Worm (Caenorhabditis elegans) whole organism, L2 larva: ENCODE results near the gene gcy-33.

Source experiments
- C34F6.9 ChIP-seq: fragments of 150-350 bp; optimal IDR thresholded peaks from 2 replicates; lab custom pipeline; 2014; ENCODE audit warnings: missing biosample characterization, missing genetic modification characterization
- F13H6.1 ChIP-seq: sonication (generic microtip); optimal IDR thresholded peaks from 2 replicates; lab custom pipeline; 2016; ENCODE audit warnings: missing genetic modification characterization, missing compliant biosample characterization
- R02D3.7 ChIP-seq: fragments of 150-350 bp; optimal IDR thresholded peaks from 2 replicates; lab custom pipeline; 2014; ENCODE audit warnings: missing biosample characterization, missing genetic modification characterization
- Y55F3AM.14 ChIP-seq: fragments of 200-800 bp; sonication (Bioruptor generic); optimal IDR thresholded peaks from 2 replicates; lab custom pipeline; 2018; ENCODE audit warnings: mild to moderate bottlenecking, missing genetic modification characterization, missing compliant biosample characterization
- ZK546.5 ChIP-seq: sonication (generic microtip); optimal IDR thresholded peaks from 2 replicates; lab custom pipeline; 2017; ENCODE audit warnings: missing biosample characterization, missing genetic modification characterization
- alr-1 ChIP-seq: fragments of 150-350 bp; optimal IDR thresholded peaks from 2 replicates; lab custom pipeline; 2014; ENCODE audit warnings: missing biosample characterization, missing genetic modification characterization
- ama-1 ChIP-seq: fragments of 150-350 bp; optimal IDR thresholded peaks from 2 replicates; lab custom pipeline; 2018; ENCODE audit warnings: inconsistent platforms
- blmp-1 ChIP-seq: sonication (generic microtip); optimal IDR thresholded peaks from 2 replicates; lab custom pipeline; 2017; ENCODE audit warnings: missing genetic modification characterization, mild to moderate bottlenecking, missing compliant biosample characterization, antibody characterized with exemption, moderate library complexity; ENCODE audit not compliant: insufficient read depth
- ceh-16 ChIP-seq: fragments of 150-350 bp; optimal IDR thresholded peaks from 2 replicates; lab custom pipeline; 2014; ENCODE audit warnings: missing biosample characterization, missing genetic modification characterization
- ceh-82 ChIP-seq: fragments of 150-350 bp; optimal IDR thresholded peaks from 2 replicates; lab custom pipeline; 2014; ENCODE audit warnings: missing biosample characterization, missing genetic modification characterization
- crh-2 ChIP-seq: sonication (generic microtip); optimal IDR thresholded peaks from 2 replicates; lab custom pipeline; 2017; ENCODE audit warnings: missing biosample characterization, missing genetic modification characterization
- dmd-4 ChIP-seq: sonication (generic microtip); optimal IDR thresholded peaks from 2 replicates; lab custom pipeline; 2017; ENCODE audit warnings: missing biosample characterization, missing genetic modification characterization
- egl-27 ChIP-seq: sonication (generic microtip); optimal IDR thresholded peaks from 3 replicates; lab custom pipeline; 2017; ENCODE audit warnings: missing biosample characterization, missing genetic modification reagents, missing genetic modification characterization
- elt-1 ChIP-seq: fragments of 150-350 bp; optimal IDR thresholded peaks from 2 replicates; lab custom pipeline; 2014; ENCODE audit warnings: missing biosample characterization, missing genetic modification characterization
- fos-1 ChIP-seq: fragments of 150-350 bp; optimal IDR thresholded peaks from 2 replicates; lab custom pipeline; 2014; ENCODE audit warnings: missing biosample characterization, missing genetic modification characterization
- gmeb-1 ChIP-seq: fragments of 150-350 bp; optimal IDR thresholded peaks from 2 replicates; lab custom pipeline; 2014; ENCODE audit warnings: missing biosample characterization, missing genetic modification characterization
- lin-11 ChIP-seq: fragments of 150-350 bp; sonication (generic microtip); optimal IDR thresholded peaks from 2 replicates; lab custom pipeline; 2014; ENCODE audit warnings: missing biosample characterization, missing genetic modification characterization, inconsistent platforms, mixed read lengths
- lin-13 ChIP-seq: fragments of 150-350 bp; optimal IDR thresholded peaks from 2 replicates; lab custom pipeline; 2014; ENCODE audit warnings: missing biosample characterization, missing genetic modification reagents, missing genetic modification characterization
- lin-39 ChIP-seq: fragments of 150-350 bp; optimal IDR thresholded peaks from 2 replicates; lab custom pipeline; 2014; ENCODE audit warnings: missing biosample characterization, missing genetic modification reagents, missing genetic modification characterization
- lsy-2 ChIP-seq, 2 experiments: fragments of 150-350 bp in 1 of 2; sonication (generic microtip) in 1 of 2; optimal IDR thresholded peaks; 2 replicates each; lab custom pipeline; 2014 to 2017; ENCODE audit warnings: missing biosample characterization in 2 of 2, missing genetic modification characterization in 2 of 2
- mbf-1 ChIP-seq: sonication (generic microtip); optimal IDR thresholded peaks from 2 replicates; lab custom pipeline; 2017; ENCODE audit warnings: missing biosample characterization, missing genetic modification characterization
- mdl-1 ChIP-seq, 2 experiments: fragments of 150-350 bp in 1 of 2; sonication (generic microtip) in 1 of 2; optimal IDR thresholded peaks; 2 replicates each; lab custom pipeline; 2017; ENCODE audit warnings: missing biosample characterization in 2 of 2, missing genetic modification characterization in 2 of 2
- nhr-11 ChIP-seq: fragments of 150-350 bp; optimal IDR thresholded peaks from 2 replicates; lab custom pipeline; 2014; ENCODE audit warnings: missing biosample characterization, missing genetic modification characterization
- nhr-12 ChIP-seq: fragments of 150-350 bp; optimal IDR thresholded peaks from 2 replicates; lab custom pipeline; 2014; ENCODE audit warnings: missing biosample characterization, missing genetic modification characterization
- nhr-129 ChIP-seq: fragments of 150-350 bp; optimal IDR thresholded peaks from 2 replicates; lab custom pipeline; 2014; ENCODE audit warnings: missing biosample characterization, missing genetic modification characterization
- nhr-21 ChIP-seq: fragments of 150-350 bp; optimal IDR thresholded peaks from 2 replicates; lab custom pipeline; 2014; ENCODE audit warnings: missing biosample characterization, missing genetic modification characterization
- nhr-23 ChIP-seq: fragments of 150-350 bp; optimal IDR thresholded peaks from 2 replicates; lab custom pipeline; 2014; ENCODE audit warnings: missing biosample characterization, missing genetic modification reagents, missing genetic modification characterization
- nhr-237 ChIP-seq: fragments of 150-350 bp; optimal IDR thresholded peaks from 2 replicates; lab custom pipeline; 2014; ENCODE audit warnings: missing biosample characterization, missing genetic modification characterization
- nhr-25 ChIP-seq: fragments of 150-350 bp; sonication (generic microtip); optimal IDR thresholded peaks from 3 replicates; lab custom pipeline; 2014; ENCODE audit warnings: missing biosample characterization, missing genetic modification characterization
- sem-4 ChIP-seq: fragments of 150-350 bp; optimal IDR thresholded peaks from 2 replicates; lab custom pipeline; 2014; ENCODE audit warnings: missing biosample characterization, missing genetic modification reagents, missing genetic modification characterization
- skn-1 ChIP-seq: sonication (generic microtip); optimal IDR thresholded peaks from 2 replicates; lab custom pipeline; 2017; ENCODE audit warnings: missing biosample characterization, missing genetic modification characterization
- sma-3 ChIP-seq: sonication (generic microtip); optimal IDR thresholded peaks from 2 replicates; lab custom pipeline; 2016; ENCODE audit warnings: missing genetic modification reagents, missing genetic modification characterization, missing compliant biosample characterization
- sma-9 ChIP-seq, 2 experiments: fragments of 150-350 bp in 1 of 2; sonication (generic microtip) in 1 of 2; optimal IDR thresholded peaks; 2 replicates each; lab custom pipeline; 2014 to 2016; ENCODE audit warnings: missing genetic modification characterization in 2 of 2, mild to moderate bottlenecking in 1 of 2, missing biosample characterization in 1 of 2, missing compliant biosample characterization in 1 of 2, missing genetic modification reagents in 1 of 2, moderate library complexity in 1 of 2
- snpc-4 ChIP-seq: fragments of 150-350 bp; optimal IDR thresholded peaks from 2 replicates; lab custom pipeline; 2014; ENCODE audit warnings: missing biosample characterization, missing genetic modification characterization
- unc-39 ChIP-seq: fragments of 150-350 bp; optimal IDR thresholded peaks from 2 replicates; lab custom pipeline; 2014; ENCODE audit warnings: missing biosample characterization, missing genetic modification characterization
- unc-55 ChIP-seq: fragments of 150-350 bp; sonication (generic microtip); optimal IDR thresholded peaks from 3 replicates; lab custom pipeline; 2014; ENCODE audit warnings: missing biosample characterization, missing genetic modification reagents, missing genetic modification characterization
- unc-62 ChIP-seq: fragments of 150-350 bp; optimal IDR thresholded peaks from 2 replicates; lab custom pipeline; 2014; ENCODE audit warnings: missing biosample characterization, missing genetic modification reagents, missing genetic modification characterization
- zag-1 ChIP-seq: fragments of 150-350 bp; optimal IDR thresholded peaks from 2 replicates; lab custom pipeline; 2014; ENCODE audit warnings: missing biosample characterization, missing genetic modification characterization
- ztf-1 ChIP-seq: fragments of 200-800 bp; sonication (Bioruptor generic); conservative IDR thresholded peaks from 2 replicates; pipeline ENCODE4 v1.3.6; 2022; ENCODE audit warnings: missing genetic modification characterization, missing compliant biosample characterization
- ztf-11 ChIP-seq: sonication (generic microtip); optimal IDR thresholded peaks from 2 replicates; lab custom pipeline; 2017; ENCODE audit warnings: missing biosample characterization, missing genetic modification characterization
- ztf-4 ChIP-seq: fragments of 150-350 bp; optimal IDR thresholded peaks from 2 replicates; lab custom pipeline; 2014; ENCODE audit warnings: missing biosample characterization, missing genetic modification characterization

gcy-33 gene

ce11 chrV:11986078-11986869, 15.3 kb downstream of the gcy-33 start:
- TF ChIP-seq sma-3 (GFP tag; lab: Kevin White, UChicago) (no peak), mbf-1 (tag; lab: Kevin White, UChicago) (no peak), lin-39 (tag; lab: Kevin White, UChicago) (no peak), crh-2 (tag; lab: Kevin White, UChicago) (peak; percentile 12), ama-1 (lab: Kevin White, UChicago) (no peak), nhr-237 (no peak), ZK546.5 (tag; lab: Kevin White, UChicago) (no peak), alr-1 (tag; lab: Kevin White, UChicago) (no peak), blmp-1 (peak; percentile 78), nhr-21 (tag; lab: Kevin White, UChicago) (no peak), sem-4 (peak; percentile 68), C34F6.9 (tag; lab: Kevin White, UChicago) (peak; percentile 27), sma-9 (GFP tag; optimal IDR thresholded peaks at IDR 0.05; lab: Kevin White, UChicago) (peak; percentile 25), sma-9 (tag; optimal IDR thresholded peaks at IDR 0.05; lab: Kevin White, UChicago) (no peak), fos-1 (tag; lab: Kevin White, UChicago) (peak; percentile 83), nhr-129 (no peak), nhr-25 (tag; lab: Kevin White, UChicago) (no peak), zag-1 (tag; lab: Kevin White, UChicago) (peak; percentile 30)
- TF ChIP-seq, all 48 proteins: peak for 7

- TF ChIP-seq ztf-11 (tag; lab: Kevin White, UChicago), result no peak
- TF ChIP-seq nhr-12, result no peak
- no peak for TF ChIP-seq sem-4
- no peak for TF ChIP-seq elt-1 (tag; lab: Kevin White, UChicago)
- TF ChIP-seq unc-55, result no peak
- TF ChIP-seq unc-62 (GFP tag; lab: Kevin White, UChicago), result no peak
- TF ChIP-seq ceh-82, result no peak
- no peak for TF ChIP-seq dmd-4 (tag; lab: Kevin White, UChicago)
- TF ChIP-seq zag-1 (tag; lab: Kevin White, UChicago), result no peak
Measured at ce11 chrV:11985384-11985783, 16.2 kb downstream of the gcy-33 start, which contains the start of gene mans-2. mans-2 (minus strand) TSS chrV:11985484.

ce11 chrV:11982309-11982708, 19.3 kb downstream of the gcy-33 start, which contains the start of gene rpt-1:
rpt-1 (minus strand) TSS chrV:11982397.
- TF ChIP-seq nhr-23 (tag; lab: Kevin White, UChicago) (no peak), ztf-1 (GFP tag; lab: Robert Waterston, UW) (no peak), F13H6.1 (peak; percentile 26), mbf-1 (tag; lab: Kevin White, UChicago) (no peak), egl-27 (tag; lab: Kevin White, UChicago) (no peak), fos-1 (tag; lab: Kevin White, UChicago) (peak; percentile 37), skn-1 (tag; lab: Kevin White, UChicago) (peak; percentile 82), ztf-4 (tag; lab: Kevin White, UChicago) (peak; percentile 10), nhr-129 (peak; percentile 50), sem-4 (peak; percentile 15), sma-9 (GFP tag; optimal IDR thresholded peaks at IDR 0.05; lab: Kevin White, UChicago) (peak; percentile 65), sma-9 (tag; optimal IDR thresholded peaks at IDR 0.05; lab: Kevin White, UChicago) (no peak), ceh-82 (no peak), elt-1 (tag; lab: Kevin White, UChicago) (no peak), lsy-2 (tag; optimal IDR thresholded peaks at IDR 0.05; lab: Kevin White, UChicago) (peak; percentile 35 to 77), C34F6.9 (tag; lab: Kevin White, UChicago) (peak; percentile 88), crh-2 (tag; lab: Kevin White, UChicago) (peak; percentile 50), gmeb-1 (peak; percentile 90), unc-55 (peak; percentile 80), lin-11 (peak; percentile 24), dmd-4 (tag; lab: Kevin White, UChicago) (no peak), nhr-21 (tag; lab: Kevin White, UChicago) (peak; percentile 33), ZK546.5 (tag; lab: Kevin White, UChicago) (no peak), unc-62 (GFP tag; lab: Kevin White, UChicago) (no peak), nhr-25 (tag; lab: Kevin White, UChicago) (peak; percentile 56), sma-3 (GFP tag; lab: Kevin White, UChicago) (peak; percentile 70), snpc-4 (peak; percentile 92), unc-39 (tag; lab: Kevin White, UChicago) (no peak), lin-13 (GFP tag; lab: Kevin White, UChicago) (peak; percentile 54), mdl-1 (tag; optimal IDR thresholded peaks at IDR 0.05; lab: Kevin White, UChicago) (no peak), nhr-11 (tag; lab: Kevin White, UChicago) (no peak), ztf-11 (tag; lab: Kevin White, UChicago) (no peak), ceh-16 (tag; lab: Kevin White, UChicago) (no peak), alr-1 (tag; lab: Kevin White, UChicago) (no peak), Y55F3AM.14 (no peak), R02D3.7 (tag; lab: Kevin White, UChicago) (no peak), lin-39 (tag; lab: Kevin White, UChicago) (no peak), ama-1 (lab: Kevin White, UChicago) (peak; percentile 49)
